Fruit fly (Drosophila melanogaster) whole organism, embryonic: Measurements from ENCODE around the gene E2f1.

Experiments used
- Blimp-1 ChIP-seq: fragments of 200-800 bp; sonication (Bioruptor generic); optimal IDR thresholded peaks from 3 replicates; lab custom pipeline; 2018; ENCODE audit warnings: missing biosample characterization, missing genetic modification characterization, mild to moderate bottlenecking, moderate library complexity, missing genetic modification reagents
- CG11560 ChIP-seq: fragments of 200-800 bp; sonication (Bioruptor generic); IDR thresholded peaks from 3 replicates; pipeline ENCODE4 v1.3.6; 2022; ENCODE audit warnings: missing biosample characterization, missing genetic modification characterization
- CG11696 ChIP-seq: fragments of 200-800 bp; sonication (Bioruptor generic); IDR thresholded peaks from 2 replicates; pipeline ENCODE4 v1.3.6; 2022; ENCODE audit warnings: missing biosample characterization, missing genetic modification characterization
- CG12219 ChIP-seq: fragments of 200-800 bp; sonication (Bioruptor generic); optimal IDR thresholded peaks from 3 replicates; lab custom pipeline; 2018; ENCODE audit warnings: missing biosample characterization, mild to moderate bottlenecking, missing genetic modification characterization
- CG12659 ChIP-seq: fragments of 200-800 bp; sonication (Bioruptor generic); optimal IDR thresholded peaks from 3 replicates; lab custom pipeline; 2017; ENCODE audit warnings: mild to moderate bottlenecking, missing biosample characterization, missing genetic modification reagents, missing genetic modification characterization
- CG13123 ChIP-seq: fragments of 200-800 bp; sonication (Bioruptor generic); optimal IDR thresholded peaks from 2 replicates; lab custom pipeline; 2016; ENCODE audit warnings: missing biosample characterization, missing genetic modification characterization
- CG13287 ChIP-seq: fragments of 200-800 bp; sonication (Bioruptor generic); IDR thresholded peaks from 2 replicates; pipeline ENCODE4 v1.3.6; 2022; ENCODE audit warnings: missing biosample characterization, missing genetic modification characterization; ENCODE audit not compliant: partially characterized antibody
- CG13296 ChIP-seq: fragments of 200-800 bp; sonication (Bioruptor generic); optimal IDR thresholded peaks from 3 replicates; lab custom pipeline; 2018; ENCODE audit warnings: missing biosample characterization, mild to moderate bottlenecking, missing genetic modification characterization
- CG14860 ChIP-seq: fragments of 200-800 bp; sonication (Bioruptor generic); IDR thresholded peaks from 3 replicates; pipeline ENCODE4 v1.3.6; 2022; ENCODE audit warnings: missing biosample characterization, missing genetic modification characterization; ENCODE audit not compliant: partially characterized antibody
- CG17568 ChIP-seq: fragments of 200-800 bp; sonication (Bioruptor generic); optimal IDR thresholded peaks from 2 replicates; lab custom pipeline; 2018; ENCODE audit warnings: missing biosample characterization, mild to moderate bottlenecking, missing genetic modification characterization, moderate library complexity
- CG18011 ChIP-seq: fragments of 200-800 bp; sonication (Bioruptor generic); optimal IDR thresholded peaks from 2 replicates; lab custom pipeline; 2017; ENCODE audit warnings: missing biosample characterization, missing genetic modification characterization, mild to moderate bottlenecking, moderate library complexity, missing genotype
- CG18262 ChIP-seq: fragments of 200-800 bp; optimal IDR thresholded peaks from 3 replicates; lab custom pipeline; 2019; ENCODE audit warnings: missing biosample characterization, mild to moderate bottlenecking, missing genetic modification characterization, moderate library complexity
- CG1832 ChIP-seq: fragments of 200-800 bp; sonication (Bioruptor generic); optimal IDR thresholded peaks from 2 replicates; lab custom pipeline; 2017; ENCODE audit warnings: missing biosample characterization, mild to moderate bottlenecking, missing genetic modification characterization, inconsistent platforms
- CG2129 ChIP-seq: fragments of 200-800 bp; sonication (Bioruptor generic); IDR thresholded peaks from 2 replicates; pipeline ENCODE4 v1.3.6; 2022; ENCODE audit warnings: missing biosample characterization, missing genetic modification characterization; ENCODE audit not compliant: partially characterized antibody
- CG2875 ChIP-seq: fragments of 200-800 bp; sonication (Bioruptor generic); optimal IDR thresholded peaks from 2 replicates; lab custom pipeline; 2017; ENCODE audit warnings: missing biosample characterization, mild to moderate bottlenecking, missing genetic modification characterization, missing genetic modification reagents
- CG31388 ChIP-seq: fragments of 200-800 bp; sonication (Bioruptor generic); optimal IDR thresholded peaks from 2 replicates; lab custom pipeline; 2016; ENCODE audit warnings: missing biosample characterization, missing genetic modification characterization
- CG32532 ChIP-seq: fragments of 200-800 bp; sonication (Bioruptor generic); IDR thresholded peaks from 2 replicates; pipeline ENCODE4 v1.3.6; 2022; ENCODE audit warnings: missing biosample characterization, missing genetic modification characterization
- CG3838 ChIP-seq: fragments of 200-800 bp; sonication (Bioruptor generic); optimal IDR thresholded peaks from 3 replicates; lab custom pipeline; 2016; ENCODE audit warnings: missing biosample characterization, missing genetic modification characterization
- CG6654 ChIP-seq: fragments of 200-800 bp; sonication (Bioruptor generic); optimal IDR thresholded peaks from 2 replicates; lab custom pipeline; 2017; ENCODE audit warnings: missing biosample characterization, mild to moderate bottlenecking, missing genetic modification characterization
- CG6791 ChIP-seq: fragments of 200-800 bp; sonication (Bioruptor generic); IDR thresholded peaks from 3 replicates; pipeline ENCODE4 v1.3.6; 2022; ENCODE audit warnings: missing biosample characterization, missing genetic modification characterization; ENCODE audit not compliant: partially characterized antibody
- CG6854 ChIP-seq: fragments of 200-800 bp; sonication (Bioruptor generic); optimal IDR thresholded peaks from 3 replicates; lab custom pipeline; 2017; ENCODE audit warnings: missing biosample characterization, mild to moderate bottlenecking, missing genetic modification characterization
- CG7372 ChIP-seq: fragments of 200-800 bp; sonication (Bioruptor generic); IDR thresholded peaks from 2 replicates; pipeline ENCODE4 v1.3.6; 2022; ENCODE audit warnings: missing biosample characterization, missing genetic modification characterization
- CG8359 ChIP-seq: fragments of 200-800 bp; sonication (Bioruptor generic); optimal IDR thresholded peaks from 2 replicates; lab custom pipeline; 2017; ENCODE audit warnings: missing biosample characterization, mild to moderate bottlenecking, missing genetic modification characterization, borderline replicate concordance
- CG8944 ChIP-seq: fragments of 200-800 bp; sonication (Bioruptor generic); optimal IDR thresholded peaks from 3 replicates; lab custom pipeline; 2016; ENCODE audit warnings: missing biosample characterization, missing genetic modification characterization
- CG9727 ChIP-seq: fragments of 200-800 bp; sonication (Bioruptor generic); optimal IDR thresholded peaks from 3 replicates; lab custom pipeline; 2017; ENCODE audit warnings: missing biosample characterization, mild to moderate bottlenecking, missing genetic modification characterization
- CG9876 ChIP-seq: fragments of 200-800 bp; sonication (Bioruptor generic); optimal IDR thresholded peaks from 2 replicates; lab custom pipeline; 2016; ENCODE audit warnings: missing biosample characterization, missing genetic modification characterization
- CTCF ChIP-seq: fragments of 200-800 bp; sonication (Bioruptor generic); optimal IDR thresholded peaks from 2 replicates; lab custom pipeline; 2017; ENCODE audit warnings: missing biosample characterization, mild to moderate bottlenecking, missing genetic modification characterization, moderate library complexity
- Doc2 ChIP-seq: fragments of 200-800 bp; sonication (Bioruptor generic); IDR thresholded peaks from 2 replicates; pipeline ENCODE4 v1.3.6; 2022; ENCODE audit warnings: missing biosample characterization, missing genetic modification characterization
- Doc3 ChIP-seq: fragments of 200-800 bp; sonication (Bioruptor generic); IDR thresholded peaks from 3 replicates; pipeline ENCODE4 v1.3.6; 2022; ENCODE audit warnings: missing biosample characterization, missing genetic modification characterization; ENCODE audit not compliant: partially characterized antibody
- ERR ChIP-seq: fragments of 200-800 bp; sonication (Bioruptor generic); optimal IDR thresholded peaks from 2 replicates; lab custom pipeline; 2016; ENCODE audit warnings: missing biosample characterization, missing genetic modification characterization
- Fer3 ChIP-seq: fragments of 200-800 bp; sonication (Bioruptor generic); optimal IDR thresholded peaks from 2 replicates; lab custom pipeline; 2018; ENCODE audit warnings: missing biosample characterization, mild to moderate bottlenecking, missing genetic modification characterization, moderate library complexity
- NC2α ChIP-seq: fragments of 200-800 bp; sonication (Bioruptor generic); optimal IDR thresholded peaks from 2 replicates; lab custom pipeline; 2016; ENCODE audit warnings: missing biosample characterization, missing genetic modification characterization
- Nf-YB ChIP-seq: fragments of 200-800 bp; sonication (Bioruptor generic); optimal IDR thresholded peaks from 3 replicates; lab custom pipeline; 2019; ENCODE audit warnings: missing biosample characterization, mild to moderate bottlenecking, missing genetic modification characterization, moderate library complexity
- Oaz ChIP-seq: fragments of 200-800 bp; sonication (Bioruptor generic); IDR thresholded peaks from 2 replicates; pipeline ENCODE4 v1.3.6; 2022; ENCODE audit warnings: missing biosample characterization, missing genetic modification characterization
- Ravus ChIP-seq: fragments of 200-800 bp; sonication (Bioruptor generic); IDR thresholded peaks from 2 replicates; pipeline ENCODE4 v1.3.6; 2022; ENCODE audit warnings: missing biosample characterization, missing genetic modification characterization
- YL-1 ChIP-seq: fragments of 200-800 bp; sonication (Bioruptor generic); optimal IDR thresholded peaks from 3 replicates; lab custom pipeline; 2017; ENCODE audit warnings: missing biosample characterization, mild to moderate bottlenecking, missing genetic modification characterization
- ash1 ChIP-seq: fragments of 200-800 bp; sonication (Bioruptor generic); optimal IDR thresholded peaks from 2 replicates; lab custom pipeline; 2018; ENCODE audit warnings: missing biosample characterization, mild to moderate bottlenecking, missing genetic modification characterization
- az2 ChIP-seq: fragments of 200-800 bp; sonication (Bioruptor generic); optimal IDR thresholded peaks from 3 replicates; lab custom pipeline; 2016; ENCODE audit warnings: missing biosample characterization, missing genetic modification characterization
- bcd ChIP-seq: fragments of 200-800 bp; sonication (Bioruptor generic); optimal IDR thresholded peaks from 2 replicates; lab custom pipeline; 2017; ENCODE audit warnings: missing biosample characterization, mild to moderate bottlenecking, missing genetic modification characterization
- crp ChIP-seq, 2 experiments: fragments of 200-800 bp; sonication (Bioruptor generic); optimal IDR thresholded peaks; 2 replicates in 1 of 2; 3 replicates in 1 of 2; lab custom pipeline; 2017; ENCODE audit warnings: missing biosample characterization in 2 of 2, missing genetic modification characterization in 2 of 2, mild to moderate bottlenecking in 1 of 2, moderate library complexity in 1 of 2
- da ChIP-seq: fragments of 200-800 bp; sonication (Bioruptor generic); optimal IDR thresholded peaks from 2 replicates; lab custom pipeline; 2016; ENCODE audit warnings: missing biosample characterization, missing genetic modification characterization
- fru ChIP-seq: fragments of >200 bp; optimal IDR thresholded peaks from 2 replicates; lab custom pipeline; 2017
- fu2 ChIP-seq: fragments of 200-800 bp; sonication (Bioruptor generic); optimal IDR thresholded peaks from 2 replicates; lab custom pipeline; 2016; ENCODE audit warnings: missing biosample characterization, missing genetic modification characterization
- jumu ChIP-seq: fragments of 200-800 bp; sonication (Bioruptor generic); optimal IDR thresholded peaks from 3 replicates; lab custom pipeline; 2016; ENCODE audit warnings: missing biosample characterization, missing genetic modification characterization
- ken ChIP-seq: fragments of 200-800 bp; sonication (Bioruptor generic); IDR thresholded peaks from 3 replicates; pipeline ENCODE4 v1.3.6; 2022; ENCODE audit warnings: missing biosample characterization, missing genetic modification characterization
- maf-S ChIP-seq: fragments of 200-800 bp; sonication (Bioruptor generic); optimal IDR thresholded peaks from 2 replicates; lab custom pipeline; 2016; ENCODE audit warnings: missing biosample characterization, missing genetic modification characterization
- slp2 ChIP-seq: fragments of 200-800 bp; sonication (Bioruptor generic); optimal IDR thresholded peaks from 2 replicates; lab custom pipeline; 2016; ENCODE audit warnings: missing biosample characterization, missing genetic modification characterization
- stwl ChIP-seq: fragments of 200-800 bp; sonication (Bioruptor generic); optimal IDR thresholded peaks from 3 replicates; lab custom pipeline; 2018; ENCODE audit warnings: missing biosample characterization, mild to moderate bottlenecking, missing genetic modification characterization, moderate library complexity
- ttk ChIP-seq: fragments of 200-800 bp; sonication (Bioruptor generic); IDR thresholded peaks from 2 replicates; pipeline ENCODE4 v2.1.2; 2022; ENCODE audit warnings: missing biosample characterization, missing genetic modification characterization

Gene E2f1

DNA sequence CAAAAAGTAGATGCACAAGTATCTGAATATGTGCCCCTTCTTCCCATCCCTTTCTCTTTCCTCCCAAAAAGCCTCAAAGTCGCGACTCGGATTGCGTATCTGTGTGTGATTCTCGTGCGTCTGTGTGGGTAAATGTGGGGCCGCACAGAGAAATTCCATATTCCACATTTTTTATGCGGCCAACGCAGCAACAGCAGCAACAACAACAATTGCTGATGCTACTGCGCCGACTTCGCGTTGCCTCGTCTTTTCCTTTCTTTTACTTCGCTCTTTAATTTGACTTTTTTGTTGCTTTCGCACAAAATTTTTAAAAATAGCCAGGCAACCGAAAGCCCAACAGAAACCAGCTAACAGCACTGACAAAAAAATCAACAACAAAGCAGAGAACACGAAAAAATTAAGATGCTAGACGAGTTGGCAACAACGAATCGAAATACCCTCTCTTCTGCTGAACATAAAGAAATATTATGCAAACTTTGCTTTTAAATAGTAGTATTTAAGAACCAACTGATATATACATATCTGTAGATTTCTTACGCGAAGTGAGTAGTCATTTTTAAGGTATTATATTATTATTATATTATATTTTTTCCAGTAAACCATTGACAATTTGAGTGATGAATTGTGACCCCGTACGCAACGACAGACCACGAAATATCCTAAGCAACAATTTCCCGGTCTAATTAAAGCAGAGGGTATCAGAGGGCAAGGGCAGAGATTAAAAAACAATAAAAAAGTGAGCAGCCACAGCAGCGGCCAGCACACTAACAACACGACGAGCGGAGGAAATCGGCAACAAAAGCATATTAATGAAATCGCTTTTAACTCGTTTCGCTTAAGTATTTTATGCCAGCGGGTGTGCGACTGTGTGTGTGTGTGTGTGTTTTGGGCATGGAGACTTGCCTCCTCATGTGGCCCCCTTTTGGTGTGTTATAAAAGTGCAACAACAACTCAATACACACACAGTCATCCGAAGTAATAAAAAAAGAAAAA lies 3.9 kb downstream of the E2f1 start (continued):
- no peak for TF ChIP-seq CG12219 (GFP tag; lab: Kevin White, UChicago)
- TF ChIP-seq CG1832 (GFP tag; lab: Kevin White, UChicago) = no peak
- no peak for TF ChIP-seq NC2α (GFP tag; lab: Kevin White, UChicago)
- peak; percentile 59 for TF ChIP-seq CG2875 (GFP tag; lab: Kevin White, UChicago)
- peak; percentile 28 for TF ChIP-seq CG17568 (GFP tag; lab: Kevin White, UChicago)
- TF ChIP-seq CG7372 (GFP tag; lab: Robert Waterston, UW) = peak; percentile 32; the same call in 1 of the 2 replicates
- TF ChIP-seq CG18262 (tag; lab: Kevin White, UChicago) = peak; percentile 80
- peak; percentile 47 for TF ChIP-seq Blimp-1 (GFP tag; lab: Kevin White, UChicago)
- TF ChIP-seq bcd (GFP tag; lab: Kevin White, UChicago) = peak; percentile 52
- no peak for TF ChIP-seq stwl
- no peak for TF ChIP-seq CG3838 (GFP tag; lab: Kevin White, UChicago)
- TF ChIP-seq CG11560 = peak; percentile 40; the same call in 1 of the 3 replicates
- peak; percentile 31 for TF ChIP-seq CG9727 (GFP tag; lab: Kevin White, UChicago)
- TF ChIP-seq CG14860 = no peak
- no peak for TF ChIP-seq ERR
- peak; percentile 25 for TF ChIP-seq Nf-YB (GFP tag; lab: Kevin White, UChicago)
- TF ChIP-seq YL-1 (GFP tag; lab: Kevin White, UChicago) = no peak
- peak; percentile 30 for TF ChIP-seq CG8359 (GFP tag; lab: Kevin White, UChicago)
- TF ChIP-seq CG12659 (GFP tag; lab: Kevin White, UChicago) = peak; percentile 65
- TF ChIP-seq Doc3 (GFP tag; lab: Robert Waterston, UW) = no peak
- TF ChIP-seq Fer3 (tag; lab: Kevin White, UChicago) = peak; percentile 35
- peak; percentile 61 for TF ChIP-seq az2
- TF ChIP-seq CTCF (GFP tag; lab: Kevin White, UChicago) = no peak
- no peak for TF ChIP-seq CG8944 (GFP tag; lab: Kevin White, UChicago)
- TF ChIP-seq jumu (GFP tag; lab: Kevin White, UChicago) = no peak
- no peak for TF ChIP-seq Oaz (GFP tag; lab: Robert Waterston, UW)
- TF ChIP-seq maf-S (GFP tag; lab: Kevin White, UChicago) = no peak
- TF ChIP-seq CG2129 (GFP tag; lab: Robert Waterston, UW) = no peak
- TF ChIP-seq CG32532 (GFP tag; lab: Robert Waterston, UW) = no peak; the same call in 1 of the 2 replicates
- TF ChIP-seq CG13123 (GFP tag; lab: Kevin White, UChicago) = no peak
- no peak for TF ChIP-seq ttk (GFP tag; lab: Robert Waterston, UW)
- no peak for TF ChIP-seq ash1 (GFP tag; lab: Kevin White, UChicago)
- no peak for TF ChIP-seq CG6854 (GFP tag; lab: Kevin White, UChicago)
- no peak for TF ChIP-seq CG6791 (GFP tag; lab: Robert Waterston, UW)
- TF ChIP-seq CG9876 (GFP tag; lab: Kevin White, UChicago) = no peak
- no peak for TF ChIP-seq slp2 (GFP tag; lab: Kevin White, UChicago)
- TF ChIP-seq CG6654 (GFP tag; lab: Kevin White, UChicago) = peak; percentile 37
- no peak for TF ChIP-seq fru (lab: Kevin White, UChicago)
- no peak; the same call in 1 of the 2 replicates for TF ChIP-seq Ravus (GFP tag; lab: Robert Waterston, UW)
- no peak for TF ChIP-seq crp (GFP tag; optimal IDR thresholded peaks at IDR 0.05; lab: Kevin White, UChicago)
- no peak for TF ChIP-seq CG31388 (GFP tag; lab: Kevin White, UChicago)
- TF ChIP-seq CG11696 (GFP tag; lab: Robert Waterston, UW) = peak; percentile 94
- TF ChIP-seq fu2 (GFP tag; lab: Kevin White, UChicago) = no peak
- TF ChIP-seq CG13287 (GFP tag; lab: Robert Waterston, UW) = no peak
- TF ChIP-seq da (GFP tag; lab: Kevin White, UChicago) = no peak
- TF ChIP-seq CG18011 = no peak
- TF ChIP-seq CG13296 (GFP tag; lab: Kevin White, UChicago) = peak; percentile 42
- TF ChIP-seq Doc2 = no peak
- peak; percentile 38; the same call in 1 of the 3 replicates for TF ChIP-seq ken (GFP tag; lab: Robert Waterston, UW)
